Worm (Caenorhabditis elegans) whole organism, L4 larva: Measurements from ENCODE around the gene rsp-7.

ENCODE experiments used
- D1046.2 ChIP-seq: fragments of 200-800 bp; sonication (Bioruptor generic); IDR thresholded peaks from 2 replicates; pipeline ENCODE4 v1.3.6; 2022; ENCODE audit warnings: missing genetic modification characterization, missing compliant biosample characterization
- F37D6.2 ChIP-seq: sonication (generic microtip); optimal IDR thresholded peaks from 2 replicates; lab custom pipeline; 2016; ENCODE audit warnings: mild to moderate bottlenecking, missing genetic modification characterization, missing compliant biosample characterization
- F44E2.7 ChIP-seq: fragments of 200-800 bp; sonication (Bioruptor generic); IDR thresholded peaks from 2 replicates; pipeline ENCODE4 v2.1.2; 2022; ENCODE audit warnings: missing genetic modification characterization, missing compliant biosample characterization
- F49E8.2 ChIP-seq: sonication (generic microtip); optimal IDR thresholded peaks from 2 replicates; lab custom pipeline; 2016; ENCODE audit warnings: missing compliant biosample characterization, mild to moderate bottlenecking, missing genetic modification characterization, borderline replicate concordance
- T26A8.4 ChIP-seq: fragments of 200-800 bp; sonication (Bioruptor generic); IDR thresholded peaks from 2 replicates; pipeline ENCODE4 v1.3.6; 2022; ENCODE audit warnings: missing genetic modification characterization, missing compliant biosample characterization
- Y105C5A.15 ChIP-seq: fragments of 200-800 bp; sonication (Bioruptor generic); IDR thresholded peaks from 2 replicates; pipeline ENCODE4 v1.3.6; 2022; ENCODE audit warnings: missing genetic modification characterization, missing compliant biosample characterization
- Y48G9A.11 ChIP-seq: fragments of 200-800 bp; sonication (Bioruptor generic); IDR thresholded peaks from 2 replicates; pipeline ENCODE4 v1.3.6; 2022; ENCODE audit warnings: missing genetic modification reagents, missing genetic modification characterization, missing compliant biosample characterization
- Y5F2A.4 ChIP-seq: fragments of 200-800 bp; sonication (Bioruptor generic); optimal IDR thresholded peaks from 2 replicates; lab custom pipeline; 2018; ENCODE audit warnings: mild to moderate bottlenecking, missing genetic modification characterization, missing compliant biosample characterization
- ZK546.5 ChIP-seq, 2 experiments: sonication (generic microtip); optimal IDR thresholded peaks; 2 replicates each; lab custom pipeline; 2017; ENCODE audit warnings: missing biosample characterization in 2 of 2, missing genetic modification characterization in 2 of 2
- aha-1 ChIP-seq: fragments of 150-350 bp; peaks from one replicate; lab custom pipeline; 2014; ENCODE audit warnings: missing biosample characterization, missing genetic modification characterization
- ama-1 ChIP-seq: fragments of 150-350 bp; optimal IDR thresholded peaks from 2 replicates; lab custom pipeline; 2014; ENCODE audit warnings: inconsistent platforms, mixed read lengths
- arid-1 ChIP-seq: fragments of 200-800 bp; sonication (Bioruptor generic); conservative IDR thresholded peaks from 2 replicates; pipeline ENCODE4 v1.3.6; 2022; ENCODE audit warnings: missing genetic modification reagents, missing genetic modification characterization, missing compliant biosample characterization
- ceh-20 ChIP-seq: fragments of 200-800 bp; sonication (Bioruptor generic); IDR thresholded peaks from 2 replicates; pipeline ENCODE4 v1.3.6; 2022; ENCODE audit warnings: missing genetic modification reagents, missing genetic modification characterization, missing compliant biosample characterization
- ceh-44 ChIP-seq: fragments of 200-800 bp; sonication (Bioruptor generic); IDR thresholded peaks from 2 replicates; pipeline ENCODE4 v1.3.6; 2022; ENCODE audit warnings: missing genetic modification reagents, missing genetic modification characterization, missing compliant biosample characterization
- ceh-82 ChIP-seq: sonication (generic microtip); optimal IDR thresholded peaks from 2 replicates; lab custom pipeline; 2017; ENCODE audit warnings: missing biosample characterization, missing genetic modification characterization
- ces-1 ChIP-seq: fragments of 150-350 bp; sonication (generic microtip); optimal IDR thresholded peaks from 4 replicates; lab custom pipeline; 2014; ENCODE audit warnings: missing biosample characterization, missing genetic modification reagents, missing genetic modification characterization
- ctbp-1 ChIP-seq: fragments of 200-800 bp; sonication (Bioruptor generic); IDR thresholded peaks from 2 replicates; pipeline ENCODE4 v1.3.6; 2022; ENCODE audit warnings: missing genetic modification reagents, missing genetic modification characterization, missing compliant biosample characterization
- daf-19 ChIP-seq: fragments of 200-800 bp; sonication (Bioruptor generic); conservative IDR thresholded peaks from 2 replicates; pipeline ENCODE4 v1.3.6; 2022; ENCODE audit warnings: missing genetic modification characterization, missing compliant biosample characterization
- dmd-6 ChIP-seq: fragments of 200-800 bp; sonication (Bioruptor generic); IDR thresholded peaks from 2 replicates; pipeline ENCODE4 v1.3.6; 2022; ENCODE audit warnings: missing genetic modification reagents, missing genetic modification characterization, missing compliant biosample characterization
- dmd-8 ChIP-seq: fragments of 200-800 bp; sonication (Bioruptor generic); IDR thresholded peaks from 2 replicates; pipeline ENCODE4 v1.3.6; 2022; ENCODE audit warnings: missing genetic modification characterization, missing compliant biosample characterization
- dmd-9 ChIP-seq: fragments of 200-800 bp; sonication (Bioruptor generic); IDR thresholded peaks from 2 replicates; pipeline ENCODE4 v1.3.6; 2022; ENCODE audit warnings: missing genetic modification reagents, missing genetic modification characterization, missing compliant biosample characterization
- dve-1 ChIP-seq: sonication (generic microtip); optimal IDR thresholded peaks from 2 replicates; lab custom pipeline; 2017; ENCODE audit warnings: antibody characterized with exemption, mild to moderate bottlenecking, missing genetic modification characterization, missing compliant biosample characterization; ENCODE audit not compliant: insufficient read depth
- egl-27 ChIP-seq: sonication (generic microtip); optimal IDR thresholded peaks from 3 replicates; lab custom pipeline; 2017; ENCODE audit warnings: missing biosample characterization, missing genetic modification reagents, missing genetic modification characterization
- fkh-10 ChIP-seq: fragments of 150-350 bp; optimal IDR thresholded peaks from 2 replicates; lab custom pipeline; 2014; ENCODE audit warnings: missing biosample characterization, missing genetic modification reagents, missing genetic modification characterization
- lin-38 ChIP-seq: fragments of 200-800 bp; sonication (Bioruptor generic); IDR thresholded peaks from 2 replicates; pipeline ENCODE4 v1.3.6; 2022; ENCODE audit warnings: missing genetic modification reagents, missing genetic modification characterization, missing compliant biosample characterization
- lir-3 ChIP-seq: sonication (generic microtip); optimal IDR thresholded peaks from 2 replicates; lab custom pipeline; 2016; ENCODE audit warnings: mild to moderate bottlenecking, missing genetic modification characterization, missing compliant biosample characterization
- madf-9 ChIP-seq: fragments of 200-800 bp; sonication (Bioruptor generic); conservative IDR thresholded peaks from 2 replicates; pipeline ENCODE4 v1.3.6; 2022; ENCODE audit warnings: missing genetic modification reagents, missing genetic modification characterization, missing compliant biosample characterization
- mdl-1 ChIP-seq, 2 experiments: fragments of 150-350 bp in 1 of 2; sonication (generic microtip) in 1 of 2; optimal IDR thresholded peaks; 2 replicates each; lab custom pipeline; 2014 to 2017; ENCODE audit warnings: missing biosample characterization in 2 of 2, missing genetic modification characterization in 2 of 2
- nhr-237 ChIP-seq: sonication (generic microtip); optimal IDR thresholded peaks from 2 replicates; lab custom pipeline; 2017; ENCODE audit warnings: missing biosample characterization, missing genetic modification characterization
- nhr-25 ChIP-seq: sonication (generic microtip); optimal IDR thresholded peaks from 2 replicates; lab custom pipeline; 2017; ENCODE audit warnings: missing genetic modification characterization, mild to moderate bottlenecking, missing compliant biosample characterization, antibody characterized with exemption, moderate library complexity, borderline replicate concordance; ENCODE audit not compliant: insufficient read depth
- nhr-42 ChIP-seq: fragments of 200-800 bp; sonication (Bioruptor generic); IDR thresholded peaks from 2 replicates; pipeline ENCODE4 v1.3.6; 2022; ENCODE audit warnings: missing genetic modification characterization, missing compliant biosample characterization
- nhr-48 ChIP-seq: sonication (generic microtip); optimal IDR thresholded peaks from 2 replicates; lab custom pipeline; 2016; ENCODE audit warnings: mild to moderate bottlenecking, missing genetic modification characterization, missing compliant biosample characterization
- nhr-6 ChIP-seq: fragments of 150-350 bp; optimal IDR thresholded peaks from 2 replicates; lab custom pipeline; 2014; ENCODE audit warnings: missing biosample characterization, missing genetic modification characterization
- php-3 ChIP-seq: fragments of 200-800 bp; sonication (Bioruptor generic); IDR thresholded peaks from 2 replicates; pipeline ENCODE4 v1.3.6; 2022; ENCODE audit warnings: missing genetic modification reagents, missing genetic modification characterization, missing compliant biosample characterization
- rbr-2 ChIP-seq: sonication (generic microtip); optimal IDR thresholded peaks from 2 replicates; lab custom pipeline; 2016; ENCODE audit warnings: missing genotype, missing genetic modification characterization, missing compliant biosample characterization
- set-16 ChIP-seq: fragments of 200-800 bp; sonication (Bioruptor generic); IDR thresholded peaks from 2 replicates; pipeline ENCODE4 v1.3.6; 2022; ENCODE audit warnings: missing genetic modification reagents, missing genetic modification characterization, missing compliant biosample characterization
- skn-1 ChIP-seq: fragments of 150-350 bp; optimal IDR thresholded peaks from 2 replicates; lab custom pipeline; 2014; ENCODE audit warnings: missing biosample characterization, missing genetic modification characterization
- tag-97 ChIP-seq: fragments of 200-800 bp; sonication (Bioruptor generic); IDR thresholded peaks from 2 replicates; pipeline ENCODE4 v1.3.6; 2022; ENCODE audit warnings: missing genetic modification characterization, missing compliant biosample characterization
- tra-1 ChIP-seq: fragments of 200-800 bp; sonication (Bioruptor generic); IDR thresholded peaks from 2 replicates; pipeline ENCODE4 v1.3.6; 2022; ENCODE audit warnings: missing genetic modification reagents, missing genetic modification characterization, missing compliant biosample characterization
- unc-130 ChIP-seq: sonication (generic microtip); optimal IDR thresholded peaks from 2 replicates; lab custom pipeline; 2016; ENCODE audit warnings: missing genetic modification reagents, missing genetic modification characterization, missing compliant biosample characterization
- unc-62 ChIP-seq, 3 experiments: fragments of 150-350 bp in 1 of 3; sonication (generic microtip); optimal IDR thresholded peaks in 2 of 3; peaks in 1 of 3; 1 replicate in 1 of 3; 2 replicates in 2 of 3; lab custom pipeline; 2014 to 2017; ENCODE audit warnings: missing biosample characterization in 3 of 3, missing genetic modification characterization in 3 of 3, missing genetic modification reagents in 3 of 3, missing genotype in 1 of 3
- zfp-2 ChIP-seq: sonication (generic microtip); optimal IDR thresholded peaks from 2 replicates; lab custom pipeline; 2016; ENCODE audit warnings: mild to moderate bottlenecking, missing genetic modification characterization, missing compliant biosample characterization
- zip-2 ChIP-seq: fragments of 150-350 bp; optimal IDR thresholded peaks from 2 replicates; lab custom pipeline; 2014; ENCODE audit warnings: missing biosample characterization, missing genetic modification characterization

Gene rsp-7

DNA sequence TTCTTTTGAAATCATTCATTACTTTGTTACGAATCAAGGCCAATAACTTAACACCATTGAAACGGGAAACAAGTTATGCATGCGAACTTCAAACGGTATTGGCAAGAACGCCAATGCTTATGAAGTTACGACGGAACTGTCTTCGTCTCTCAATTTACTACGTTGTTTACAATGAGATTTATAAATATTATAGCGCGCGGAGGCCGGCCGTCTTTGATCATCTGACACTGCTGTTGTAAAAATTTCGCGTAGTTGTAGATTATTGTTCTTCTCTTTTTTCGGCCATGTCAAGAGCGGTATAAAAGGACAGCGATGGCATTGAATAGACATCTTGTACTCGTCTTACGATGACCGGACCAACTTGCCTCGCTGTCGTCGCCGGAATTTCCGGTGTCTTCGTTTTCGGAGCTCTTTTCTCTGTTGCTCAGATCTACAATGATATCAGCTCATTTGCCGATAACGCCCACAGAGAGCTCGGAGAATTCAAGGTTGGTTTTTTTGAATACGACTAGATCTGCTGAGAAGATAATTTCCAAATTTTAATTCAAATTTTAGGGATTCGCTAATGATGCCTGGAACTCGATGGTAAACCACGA lies 45.7 kb downstream of the rsp-7 start, which contains the start of gene col-39 (continued):
- no peak for TF ChIP-seq nhr-237 (tag; lab: Kevin White, UChicago)
- no peak for TF ChIP-seq nhr-48 (tag; lab: Kevin White, UChicago)
- no peak for TF ChIP-seq egl-27 (tag; lab: Kevin White, UChicago)
- no peak for TF ChIP-seq aha-1 (tag; lab: Kevin White, UChicago)
- TF ChIP-seq tag-97, result no peak
- no peak for TF ChIP-seq set-16
- TF ChIP-seq ces-1 (GFP tag; lab: Kevin White, UChicago), result no peak

DNA sequence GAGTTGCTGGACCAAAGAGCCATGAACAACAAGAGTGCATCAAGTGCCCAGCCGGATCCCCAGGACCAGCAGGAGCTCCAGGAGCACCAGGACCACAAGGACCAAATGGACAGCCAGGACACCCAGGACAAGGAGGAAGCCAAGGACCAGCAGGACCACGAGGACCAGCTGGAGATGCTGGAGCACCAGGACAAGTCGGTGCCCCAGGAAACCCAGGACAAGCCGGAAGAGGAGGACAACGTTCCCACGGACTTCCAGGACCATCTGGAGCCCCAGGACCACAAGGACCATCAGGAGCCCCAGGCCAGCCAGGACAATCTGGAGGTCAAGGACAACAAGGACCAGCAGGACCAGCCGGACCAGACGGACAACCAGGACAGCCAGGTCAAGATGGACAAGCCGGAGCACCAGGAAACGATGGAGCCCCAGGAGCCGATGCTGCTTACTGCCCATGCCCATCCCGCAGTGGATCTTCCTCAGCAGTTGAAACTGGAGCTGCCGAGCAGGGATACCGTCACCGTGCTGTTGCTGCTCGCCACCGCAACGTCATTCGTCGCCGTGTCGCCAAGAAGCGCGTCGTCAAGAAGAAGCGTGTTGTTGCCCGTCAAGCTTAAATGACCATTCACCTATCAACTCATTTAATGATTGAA lies 46.5 kb downstream of the rsp-7 start:
- TF ChIP-seq ama-1 (lab: Kevin White, UChicago) (no peak), Y5F2A.4 (GFP tag; lab: Kevin White, UChicago) (peak; percentile 16), php-3 (GFP tag; lab: Robert Waterston, UW) (0 out of 2 replicates have a peak, but pooled peaks have one; percentile 14), ctbp-1 (GFP tag; lab: Robert Waterston, UW) (0 out of 2 replicates have a peak, but pooled peaks have one; percentile 45), egl-27 (tag; lab: Kevin White, UChicago) (no peak), Y48G9A.11 (no peak), set-16 (peak; percentile 97), unc-62 (GFP tag; optimal IDR thresholded peaks at IDR 0.05 in 1 of 2; lab: Kevin White, UChicago) (peak in 1 of 2 experiments; percentile 70), unc-62 (tag; optimal IDR thresholded peaks at IDR 0.05; lab: Kevin White, UChicago) (no peak), madf-9 (peak; percentile 57; the same call in 1 of the 2 replicates), nhr-42 (0 out of 2 replicates have a peak, but pooled peaks have one; percentile 49), nhr-25 (tag; lab: Kevin White, UChicago) (peak; percentile 65), tra-1 (peak; percentile 59; the same call in 1 of the 2 replicates), ceh-82 (tag; lab: Kevin White, UChicago) (no peak), lin-38 (GFP tag; lab: Robert Waterston, UW) (peak; percentile 12), ceh-44 (peak; percentile 13; the same call in 1 of the 2 replicates), D1046.2 (GFP tag; lab: Robert Waterston, UW) (no peak)
- TF ChIP-seq, all 104 proteins: peak for 11

DNA sequence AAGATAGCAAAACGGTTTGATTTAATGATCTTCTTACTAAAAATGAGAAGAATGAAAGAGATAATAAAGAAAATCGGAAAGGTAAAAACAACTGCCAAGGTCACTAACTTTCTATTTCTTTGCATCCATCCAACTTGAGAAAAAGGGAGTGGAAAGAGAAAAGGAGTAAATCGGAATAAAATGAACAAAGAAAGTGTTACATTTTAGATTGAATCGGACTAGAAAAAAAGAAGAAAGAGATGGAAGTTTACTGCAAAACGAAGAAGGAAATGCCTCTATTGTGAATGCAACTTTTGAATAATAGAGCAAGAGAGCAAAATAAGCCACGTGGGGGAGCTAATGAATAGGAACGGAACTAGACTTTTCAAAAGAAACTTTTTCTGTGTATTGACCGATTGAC lies 47.0 kb downstream of the rsp-7 start:
- TF ChIP-seq daf-19 (GFP tag; lab: Robert Waterston, UW) (no peak), zip-2 (tag; lab: Kevin White, UChicago) (no peak), dmd-8 (no peak), zfp-2 (tag; lab: Kevin White, UChicago) (no peak), Y105C5A.15 (GFP tag; lab: Robert Waterston, UW) (no peak), unc-62 (GFP tag; optimal IDR thresholded peaks at IDR 0.05 in 1 of 2; lab: Kevin White, UChicago) (peak in 1 of 2 experiments; percentile 88), unc-62 (tag; optimal IDR thresholded peaks at IDR 0.05; lab: Kevin White, UChicago) (no peak), rbr-2 (no peak), T26A8.4 (GFP tag; lab: Robert Waterston, UW) (no peak), skn-1 (tag; lab: Kevin White, UChicago) (no peak), dve-1 (peak; percentile 19), fkh-10 (GFP tag; lab: Kevin White, UChicago) (peak; percentile 70), unc-130 (GFP tag; lab: Kevin White, UChicago) (no peak), aha-1 (tag; lab: Kevin White, UChicago) (peak; percentile 73), tag-97 (no peak)

DNA sequence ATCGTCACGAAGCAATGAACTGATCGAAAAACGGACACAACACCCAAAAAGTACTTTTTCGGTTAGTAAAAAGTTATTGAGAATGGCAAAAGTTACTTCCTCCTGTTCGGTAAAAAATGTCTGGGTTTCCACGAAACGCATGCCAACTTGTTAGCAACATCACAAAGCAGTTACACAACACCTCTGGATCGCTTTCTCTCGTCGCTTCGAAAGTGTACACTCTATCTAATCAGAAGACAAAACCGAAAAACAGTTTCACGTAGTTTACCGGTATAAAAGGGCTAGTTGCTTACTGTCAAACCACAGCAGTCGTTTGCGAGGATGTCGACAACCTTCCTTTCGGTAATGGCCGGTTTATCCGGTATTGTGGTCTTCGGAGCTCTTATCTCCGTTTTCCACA lies 47.9 kb downstream of the rsp-7 start, which contains the start of gene col-80:
Gene col-80 (plus strand): TSS at position 301 of the 400 bp plus-strand sequence.
- TF ChIP-seq mdl-1 (tag; optimal IDR thresholded peaks at IDR 0.05; lab: Kevin White, UChicago) (no peak), daf-19 (GFP tag; lab: Robert Waterston, UW) (no peak), dmd-9 (GFP tag; lab: Robert Waterston, UW) (no peak), dmd-8 (no peak), ceh-20 (GFP tag; lab: Robert Waterston, UW) (no peak), ZK546.5 (tag; optimal IDR thresholded peaks at IDR 0.05; lab: Kevin White, UChicago) (no peak), F37D6.2 (tag; lab: Kevin White, UChicago) (no peak), F49E8.2 (tag; lab: Kevin White, UChicago) (no peak), lir-3 (tag; lab: Kevin White, UChicago) (no peak), unc-62 (GFP tag; optimal IDR thresholded peaks at IDR 0.05 in 1 of 2; lab: Kevin White, UChicago) (peak in 1 of 2 experiments; percentile 41), unc-62 (tag; optimal IDR thresholded peaks at IDR 0.05; lab: Kevin White, UChicago) (no peak), unc-130 (GFP tag; lab: Kevin White, UChicago) (no peak), rbr-2 (no peak), nhr-6 (tag; lab: Kevin White, UChicago) (no peak), arid-1 (no peak), F44E2.7 (GFP tag; lab: Robert Waterston, UW) (no peak), set-16 (no peak), dmd-6 (GFP tag; lab: Robert Waterston, UW) (0 out of 2 replicates have a peak, but pooled peaks have one; percentile 17), fkh-10 (GFP tag; lab: Kevin White, UChicago) (no peak)
